Fruit fly (Drosophila melanogaster): ENCODE measurements around the gene CG45490.
"Not testable (repeated sequence)": the region's sequence is repeated elsewhere in the genome, so short reads cannot be mapped to it uniquely, and the experiment has no call there.

Gene CG45490

DNA sequence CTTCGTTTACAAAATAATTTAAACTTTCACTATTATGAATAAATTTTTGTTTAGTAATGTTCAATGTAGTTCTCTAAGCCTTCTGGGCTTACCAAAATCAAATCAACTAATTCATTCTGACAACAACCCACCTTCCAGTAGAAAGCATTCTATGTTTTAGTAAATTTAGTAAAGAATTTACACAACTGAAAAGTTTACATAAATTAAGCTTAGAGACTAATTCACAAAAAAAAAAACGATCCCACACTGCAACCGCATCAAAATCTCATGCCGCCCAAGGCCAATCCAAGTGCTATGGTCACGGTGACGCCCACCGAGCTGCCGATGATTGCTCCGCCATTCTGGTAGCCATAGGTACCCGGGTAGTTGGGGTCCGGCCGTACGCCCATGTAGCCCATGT is at the start of gene CG45490:
Gene CG45490, minus strand, starts transcription at position 101 of the 400 bp plus-strand sequence.
- not testable (repeated sequence) for TF ChIP-seq CTCF, CG8478 (optimal IDR thresholded peaks at IDR 0.05)

DNA sequence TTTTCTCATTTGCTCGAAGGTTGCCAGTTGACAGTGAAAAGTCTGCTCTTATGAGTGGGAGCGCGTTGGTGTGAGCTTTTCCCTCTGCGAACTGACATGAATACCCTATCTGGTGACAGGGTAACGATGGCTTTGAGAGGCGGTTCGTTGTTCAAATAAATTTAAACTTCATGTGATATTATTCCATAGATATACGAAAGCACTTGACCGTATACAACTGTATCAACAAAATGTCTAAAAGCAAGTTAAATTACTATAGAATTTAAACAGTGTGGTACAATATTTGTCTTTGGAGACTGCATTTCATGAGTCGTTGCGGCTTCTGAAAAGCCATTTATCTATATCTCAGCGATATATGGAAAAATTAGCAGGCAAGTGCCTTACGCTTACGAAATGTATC is 30.1 kb upstream of the CG45490 start:
- TF ChIP-seq CTCF (optimal IDR thresholded peaks at IDR 0.05): no peak
- no peak for TF ChIP-seq CG8478 (optimal IDR thresholded peaks at IDR 0.05)

DNA sequence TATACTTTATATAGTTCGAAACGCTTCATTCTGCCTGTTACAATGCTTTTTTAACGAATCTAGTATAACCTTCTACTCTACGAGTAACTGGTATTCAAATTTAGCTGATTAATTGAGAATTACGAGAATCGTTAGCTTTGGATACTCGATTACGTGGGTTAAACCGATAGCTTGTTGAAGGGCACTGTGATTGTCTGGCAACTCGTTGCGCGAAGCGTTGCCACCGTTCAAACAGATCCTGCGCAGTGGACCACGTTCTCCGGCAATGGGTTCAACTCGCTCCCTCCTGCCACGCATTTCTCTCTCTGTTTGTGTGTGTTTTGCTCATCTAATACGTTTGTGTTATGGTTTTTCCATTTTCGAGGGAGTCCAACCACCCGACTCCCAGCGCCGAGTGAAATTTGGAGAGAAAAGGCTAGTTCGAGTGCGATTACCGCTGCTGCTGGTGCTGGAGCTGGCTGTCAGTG is 26.8 kb upstream of the CG45490 start, which contains the start of gene Nep3:
Gene Nep3, plus strand, starts transcription at position 417 of the 467 bp plus-strand sequence.
- TF ChIP-seq CG8478 (optimal IDR thresholded peaks at IDR 0.05) (no peak), CTCF (optimal IDR thresholded peaks at IDR 0.05) (no peak)

DNA sequence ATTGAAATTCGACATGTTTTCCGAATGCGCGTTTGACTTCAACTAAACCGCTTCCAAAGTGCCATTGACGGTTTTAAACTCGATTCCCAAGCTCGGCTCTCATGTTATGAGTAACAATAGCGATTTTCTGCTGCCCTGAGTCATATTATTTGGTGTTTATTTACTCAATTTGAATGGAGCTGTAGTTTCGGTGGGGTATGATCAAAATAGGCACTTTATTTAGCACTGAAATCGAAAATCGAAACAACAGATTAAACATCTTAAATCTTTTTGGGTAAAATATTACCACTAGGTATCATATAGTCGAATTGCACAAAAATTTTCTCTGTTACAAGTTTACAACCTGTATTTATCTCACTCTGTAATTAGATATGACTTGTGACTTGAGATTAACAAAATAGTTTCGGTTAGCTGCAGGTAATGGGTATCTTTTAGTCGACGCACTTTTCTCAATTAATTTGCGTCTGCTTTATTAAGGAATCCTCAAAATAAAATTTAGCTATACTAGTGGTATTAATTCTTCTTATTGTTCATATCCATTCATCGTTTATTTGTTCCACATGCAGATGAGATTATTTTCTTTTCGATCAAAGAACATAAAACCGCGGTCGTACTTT is 25.4 kb upstream of the CG45490 start, which contains the start of gene CG12655:
Gene CG12655, minus strand, starts transcription at position 51 of the 617 bp plus-strand sequence.
- TF ChIP-seq CTCF (optimal IDR thresholded peaks at IDR 0.05) (no peak), CG8478 (optimal IDR thresholded peaks at IDR 0.05) (no peak)

DNA sequence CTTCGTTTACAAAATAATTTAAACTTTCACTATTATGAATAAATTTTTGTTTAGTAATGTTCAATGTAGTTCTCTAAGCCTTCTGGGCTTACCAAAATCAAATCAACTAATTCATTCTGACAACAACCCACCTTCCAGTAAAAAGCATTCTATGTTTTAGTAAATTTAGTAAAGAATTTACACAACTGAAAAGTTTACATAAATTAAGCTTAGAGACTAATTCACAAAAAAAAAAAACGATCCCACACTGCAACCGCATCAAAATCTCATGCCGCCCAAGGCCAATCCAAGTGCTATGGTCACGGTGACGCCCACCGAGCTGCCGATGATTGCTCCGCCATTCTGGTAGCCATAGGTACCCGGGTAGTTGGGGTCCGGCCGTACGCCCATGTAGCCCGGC is 24.1 kb upstream of the CG45490 start, which contains the start of gene CG43784:
Gene CG43784, minus strand, starts transcription at position 101 of the 400 bp plus-strand sequence.
- not testable (repeated sequence) for TF ChIP-seq CTCF, CG8478 (optimal IDR thresholded peaks at IDR 0.05)

DNA sequence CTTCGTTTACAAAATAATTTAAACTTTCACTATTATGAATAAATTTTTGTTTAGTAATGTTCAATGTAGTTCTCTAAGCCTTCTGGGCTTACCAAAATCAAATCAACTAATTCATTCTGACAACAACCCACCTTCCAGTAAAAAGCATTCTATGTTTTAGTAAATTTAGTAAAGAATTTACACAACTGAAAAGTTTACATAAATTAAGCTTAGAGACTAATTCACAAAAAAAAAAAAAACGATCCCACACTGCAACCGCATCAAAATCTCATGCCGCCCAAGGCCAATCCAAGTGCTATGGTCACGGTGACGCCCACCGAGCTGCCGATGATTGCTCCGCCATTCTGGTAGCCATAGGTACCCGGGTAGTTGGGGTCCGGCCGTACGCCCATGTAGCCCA is 19.4 kb upstream of the CG45490 start, which contains the start of gene CG45494:
Gene CG45494, minus strand, starts transcription at position 101 of the 400 bp plus-strand sequence.
- TF ChIP-seq CG8478, CTCF (optimal IDR thresholded peaks at IDR 0.05): not testable (repeated sequence)

DNA sequence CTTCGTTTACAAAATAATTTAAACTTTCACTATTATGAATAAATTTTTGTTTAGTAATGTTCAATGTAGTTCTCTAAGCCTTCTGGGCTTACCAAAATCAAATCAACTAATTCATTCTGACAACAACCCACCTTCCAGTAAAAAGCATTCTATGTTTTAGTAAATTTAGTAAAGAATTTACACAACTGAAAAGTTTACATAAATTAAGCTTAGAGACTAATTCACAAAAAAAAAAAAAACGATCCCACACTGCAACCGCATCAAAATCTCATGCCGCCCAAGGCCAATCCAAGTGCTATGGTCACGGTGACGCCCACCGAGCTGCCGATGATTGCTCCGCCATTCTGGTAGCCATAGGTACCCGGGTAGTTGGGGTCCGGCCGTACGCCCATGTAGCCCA is 14.7 kb upstream of the CG45490 start, which contains the start of gene CG45493:
Gene CG45493, minus strand, starts transcription at position 101 of the 400 bp plus-strand sequence.
- not testable (repeated sequence) for TF ChIP-seq CTCF, CG8478 (optimal IDR thresholded peaks at IDR 0.05)

DNA sequence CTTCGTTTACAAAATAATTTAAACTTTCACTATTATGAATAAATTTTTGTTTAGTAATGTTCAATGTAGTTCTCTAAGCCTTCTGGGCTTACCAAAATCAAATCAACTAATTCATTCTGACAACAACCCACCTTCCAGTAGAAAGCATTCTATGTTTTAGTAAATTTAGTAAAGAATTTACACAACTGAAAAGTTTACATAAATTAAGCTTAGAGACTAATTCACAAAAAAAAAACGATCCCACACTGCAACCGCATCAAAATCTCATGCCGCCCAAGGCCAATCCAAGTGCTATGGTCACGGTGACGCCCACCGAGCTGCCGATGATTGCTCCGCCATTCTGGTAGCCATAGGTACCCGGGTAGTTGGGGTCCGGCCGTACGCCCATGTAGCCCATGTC is 10.0 kb upstream of the CG45490 start, which contains the start of gene CG45492:
Gene CG45492, minus strand, starts transcription at position 101 of the 400 bp plus-strand sequence.
- not testable (repeated sequence) for TF ChIP-seq CTCF, CG8478 (optimal IDR thresholded peaks at IDR 0.05)

DNA sequence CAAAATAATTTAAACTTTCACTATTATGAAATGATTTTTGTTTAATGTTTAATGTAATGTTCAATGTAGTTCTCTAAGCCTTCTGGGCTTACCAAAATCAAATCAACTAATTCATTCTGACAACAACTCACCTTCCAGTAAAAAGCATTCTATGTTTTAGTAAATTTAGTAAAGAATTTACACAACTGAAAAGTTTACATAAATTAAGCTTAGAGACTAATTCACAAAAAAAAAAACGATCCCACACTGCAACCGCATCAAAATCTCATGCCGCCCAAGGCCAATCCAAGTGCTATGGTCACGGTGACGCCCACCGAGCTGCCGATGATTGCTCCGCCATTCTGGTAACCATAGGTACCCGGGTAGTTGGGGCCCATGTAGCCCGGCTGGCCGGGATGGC is 4.8 kb upstream of the CG45490 start, which contains the start of gene CG45491:
Gene CG45491, minus strand, starts transcription at position 101 of the 400 bp plus-strand sequence.
- TF ChIP-seq CG8478, CTCF (optimal IDR thresholded peaks at IDR 0.05): not testable (repeated sequence)

DNA sequence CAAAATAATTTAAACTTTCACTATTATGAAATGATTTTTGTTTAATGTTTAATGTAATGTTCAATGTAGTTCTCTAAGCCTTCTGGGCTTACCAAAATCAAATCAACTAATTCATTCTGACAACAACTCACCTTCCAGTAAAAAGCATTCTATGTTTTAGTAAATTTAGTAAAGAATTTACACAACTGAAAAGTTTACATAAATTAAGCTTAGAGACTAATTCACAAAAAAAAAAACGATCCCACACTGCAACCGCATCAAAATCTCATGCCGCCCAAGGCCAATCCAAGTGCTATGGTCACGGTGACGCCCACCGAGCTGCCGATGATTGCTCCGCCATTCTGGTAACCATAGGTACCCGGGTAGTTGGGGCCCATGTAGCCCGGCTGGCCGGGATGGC is 5.0 kb downstream of the CG45490 start, which contains the start of gene CG45489:
Gene CG45489, minus strand, starts transcription at position 101 of the 400 bp plus-strand sequence.
- not testable (repeated sequence) for TF ChIP-seq CTCF, CG8478 (optimal IDR thresholded peaks at IDR 0.05)

DNA sequence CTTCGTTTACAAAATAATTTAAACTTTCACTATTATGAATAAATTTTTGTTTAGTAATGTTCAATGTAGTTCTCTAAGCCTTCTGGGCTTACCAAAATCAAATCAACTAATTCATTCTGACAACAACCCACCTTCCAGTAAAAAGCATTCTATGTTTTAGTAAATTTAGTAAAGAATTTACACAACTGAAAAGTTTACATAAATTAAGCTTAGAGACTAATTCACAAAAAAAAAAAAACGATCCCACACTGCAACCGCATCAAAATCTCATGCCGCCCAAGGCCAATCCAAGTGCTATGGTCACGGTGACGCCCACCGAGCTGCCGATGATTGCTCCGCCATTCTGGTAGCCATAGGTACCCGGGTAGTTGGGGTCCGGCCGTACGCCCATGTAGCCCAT is 13.8 kb downstream of the CG45490 start, which contains the start of gene CG45488:
Gene CG45488, minus strand, starts transcription at position 101 of the 400 bp plus-strand sequence.
- not testable (repeated sequence) for TF ChIP-seq CG8478, CTCF (optimal IDR thresholded peaks at IDR 0.05)

DNA sequence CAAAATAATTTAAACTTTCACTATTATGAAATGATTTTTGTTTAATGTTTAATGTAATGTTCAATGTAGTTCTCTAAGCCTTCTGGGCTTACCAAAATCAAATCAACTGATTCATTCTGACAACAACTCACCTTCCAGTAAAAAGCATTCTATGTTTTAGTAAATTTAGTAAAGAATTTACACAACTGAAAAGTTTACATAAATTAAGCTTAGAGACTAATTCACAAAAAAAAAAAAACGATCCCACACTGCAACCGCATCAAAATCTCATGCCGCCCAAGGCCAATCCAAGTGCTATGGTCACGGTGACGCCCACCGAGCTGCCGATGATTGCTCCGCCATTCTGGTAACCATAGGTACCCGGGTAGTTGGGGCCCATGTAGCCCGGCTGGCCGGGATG is 18.9 kb downstream of the CG45490 start, which contains the start of gene CG45487:
Gene CG45487, minus strand, starts transcription at position 101 of the 400 bp plus-strand sequence.
- TF ChIP-seq CTCF, CG8478 (optimal IDR thresholded peaks at IDR 0.05): not testable (repeated sequence)

DNA sequence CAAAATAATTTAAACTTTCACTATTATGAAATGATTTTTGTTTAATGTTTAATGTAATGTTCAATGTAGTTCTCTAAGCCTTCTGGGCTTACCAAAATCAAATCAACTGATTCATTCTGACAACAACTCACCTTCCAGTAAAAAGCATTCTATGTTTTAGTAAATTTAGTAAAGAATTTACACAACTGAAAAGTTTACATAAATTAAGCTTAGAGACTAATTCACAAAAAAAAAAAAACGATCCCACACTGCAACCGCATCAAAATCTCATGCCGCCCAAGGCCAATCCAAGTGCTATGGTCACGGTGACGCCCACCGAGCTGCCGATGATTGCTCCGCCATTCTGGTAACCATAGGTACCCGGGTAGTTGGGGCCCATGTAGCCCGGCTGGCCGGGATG is 24.1 kb downstream of the CG45490 start, which contains the start of gene CG45486:
Gene CG45486, minus strand, starts transcription at position 101 of the 400 bp plus-strand sequence.
- TF ChIP-seq CG8478, CTCF (optimal IDR thresholded peaks at IDR 0.05): not testable (repeated sequence)

DNA sequence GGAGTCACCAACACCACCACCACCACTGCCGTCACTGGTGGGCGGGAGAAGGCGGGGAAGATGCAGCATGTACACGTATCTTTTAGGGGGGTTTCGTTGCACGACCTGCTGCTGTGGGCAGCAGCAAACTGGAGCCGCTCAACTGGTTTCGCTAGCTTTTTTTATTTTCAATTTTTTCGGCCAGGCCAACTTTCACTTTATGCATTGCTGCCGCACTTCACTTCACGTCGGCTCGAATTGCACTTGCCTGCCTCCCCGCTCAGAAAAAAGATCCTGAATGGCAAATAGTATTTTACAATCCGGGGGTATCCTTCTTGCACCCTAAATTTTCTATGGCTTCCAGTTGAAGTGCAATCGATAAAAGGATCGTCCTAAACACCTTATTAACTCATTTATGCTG is 34.1 kb downstream of the CG45490 start:
- TF ChIP-seq CTCF (optimal IDR thresholded peaks at IDR 0.05): no peak
- TF ChIP-seq CG8478 (optimal IDR thresholded peaks at IDR 0.05): no peak

DNA sequence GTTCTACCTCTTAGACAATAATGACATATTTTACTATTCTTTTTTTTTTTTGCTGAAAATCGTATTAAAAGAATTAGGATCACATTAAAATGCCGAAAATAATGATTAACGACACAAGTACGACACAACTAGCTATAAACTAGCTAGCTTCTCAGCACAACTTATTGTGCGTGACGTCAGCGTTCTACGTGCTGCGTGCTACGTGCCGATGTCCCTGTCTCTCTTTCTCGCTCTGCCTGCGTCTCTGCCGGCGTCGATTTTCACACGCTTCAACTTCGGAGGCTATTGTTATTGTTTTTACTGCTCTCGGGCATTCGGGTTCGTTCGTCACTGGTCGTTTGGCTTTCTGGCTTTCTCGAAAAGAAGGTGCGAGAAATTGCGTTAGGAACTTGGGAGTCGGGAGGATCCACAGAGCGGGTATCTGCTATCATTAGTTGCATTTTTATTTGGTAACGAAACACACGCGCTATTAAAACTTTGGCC is 36.1 kb downstream of the CG45490 start:
- TF ChIP-seq CG8478 (optimal IDR thresholded peaks at IDR 0.05): no peak

Measured in S2 (cell line).